Fruit fly (Drosophila melanogaster): Measurements from ENCODE around the gene CG43896.

The CG43896 gene

dm6 chr3L:12027929-12028328, 52.0 kb downstream of the CG43896 start:
- TF ChIP-seq CTCF (optimal IDR thresholded peaks at IDR 0.05) = no peak

DNA sequence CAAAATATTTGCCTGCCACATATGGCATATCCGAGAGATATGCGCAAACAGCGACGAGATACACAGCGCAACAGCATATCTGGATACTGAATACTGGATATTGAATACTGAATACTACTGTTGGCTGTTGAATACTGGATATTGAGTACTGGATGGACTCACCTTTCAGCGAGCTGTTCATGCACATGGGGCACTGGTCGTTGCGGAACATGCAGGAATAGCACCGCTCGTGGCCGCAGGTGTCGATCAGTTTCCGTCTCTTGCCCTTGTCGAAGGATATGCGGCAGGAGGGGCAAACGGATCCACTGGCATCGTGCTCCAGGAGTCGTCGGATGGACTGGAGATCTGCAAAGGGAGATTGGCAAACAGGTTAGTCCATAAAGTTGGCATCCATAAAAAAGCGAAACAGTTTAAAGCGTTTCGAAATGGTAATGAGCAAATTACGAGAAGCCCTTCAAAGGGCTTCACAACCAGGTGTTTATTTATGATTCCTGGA, 52.7 kb downstream of the CG43896 start:
- TF ChIP-seq CG8478 (optimal IDR thresholded peaks at IDR 0.05) (no peak), CTCF (optimal IDR thresholded peaks at IDR 0.05) (no peak)

dm6 chr3L:12030521-12030920, 54.6 kb downstream of the CG43896 start:
- TF ChIP-seq CTCF (optimal IDR thresholded peaks at IDR 0.05) (no peak), CG8478 (optimal IDR thresholded peaks at IDR 0.05) (no peak)

DNA sequence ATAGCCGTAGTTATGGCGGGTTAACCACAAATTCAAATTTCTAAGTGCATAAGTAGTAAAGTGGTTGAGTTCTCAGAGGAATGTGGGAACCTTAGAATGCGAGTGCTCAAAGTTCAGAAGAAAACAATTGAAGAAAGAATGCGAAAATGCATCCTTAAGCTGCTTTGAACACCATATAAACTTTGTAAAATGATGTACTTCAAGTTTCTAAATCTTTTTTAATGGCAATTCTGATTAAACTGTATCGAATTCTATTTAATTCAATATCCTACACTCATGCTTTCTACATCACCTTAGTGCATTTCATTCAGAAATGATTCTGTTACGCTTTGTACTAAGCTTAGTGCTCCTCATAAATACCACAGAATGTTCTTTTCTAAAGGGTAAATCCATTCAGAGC, 56.3 kb downstream of the CG43896 start, which contains the start of gene CG43993:
Gene CG43993, plus strand, starts transcription at position 301 of the 400 bp plus-strand sequence.
- TF ChIP-seq CTCF (optimal IDR thresholded peaks at IDR 0.05) (no peak), CG8478 (optimal IDR thresholded peaks at IDR 0.05) (no peak)

All from S2 (cell line).